Fruit fly (Drosophila melanogaster): ENCODE measurements around the gene CG1792.

DNA sequence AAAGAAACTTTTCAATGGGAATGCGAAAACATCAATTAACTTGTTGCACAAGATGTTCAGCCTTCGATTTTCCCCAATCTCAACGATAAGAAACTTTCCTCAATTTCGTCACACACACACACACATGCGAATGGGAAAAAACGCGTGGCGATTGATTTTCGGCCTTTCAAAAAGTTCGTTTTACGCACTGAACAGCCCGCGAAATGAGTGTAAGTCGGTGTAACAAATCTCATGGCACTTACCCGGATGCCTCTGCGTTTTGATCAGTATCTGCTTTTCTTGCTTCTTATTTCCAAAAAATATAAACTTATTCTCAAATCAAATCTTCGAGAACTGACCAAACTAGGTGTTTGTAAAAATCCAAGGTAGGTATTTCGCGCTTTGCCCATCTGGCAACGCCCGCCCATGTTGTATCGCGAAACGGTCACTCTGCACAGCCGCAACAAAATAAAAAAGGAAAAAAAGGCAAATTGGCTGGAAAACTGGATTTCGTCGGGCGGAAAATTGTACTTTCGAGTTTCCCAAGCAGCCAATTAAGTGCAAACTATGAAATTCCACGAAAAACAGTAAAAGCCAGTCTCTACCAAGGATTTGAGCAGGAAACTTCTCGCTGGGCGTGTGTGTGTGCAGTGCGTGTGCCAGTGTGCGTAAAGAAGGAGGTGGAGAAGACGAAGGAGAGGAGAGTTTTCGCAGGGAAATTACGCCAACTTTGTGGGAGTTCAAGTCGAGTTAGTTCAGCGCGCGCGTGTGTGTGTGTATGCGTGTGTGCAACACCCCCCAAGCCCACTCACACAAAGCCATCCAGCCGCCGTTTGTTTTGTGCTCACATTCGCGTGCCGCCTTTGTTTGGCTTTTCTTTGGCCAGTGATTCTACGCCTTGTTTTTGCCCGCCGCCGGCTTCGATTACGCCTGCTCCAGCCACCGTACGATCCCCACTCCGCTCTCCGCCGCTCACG lies 5.2 kb upstream of the CG1792 start, which contains the start of gene Med:
- TF ChIP-seq psq (optimal IDR thresholded peaks at IDR 0.05) (no peak), usp (GFP tag; optimal IDR thresholded peaks at IDR 0.05) (no peak)

Data from whole organism.